Worm (Caenorhabditis elegans): ENCODE data around the gene clec-84.

The clec-84 gene

DNA sequence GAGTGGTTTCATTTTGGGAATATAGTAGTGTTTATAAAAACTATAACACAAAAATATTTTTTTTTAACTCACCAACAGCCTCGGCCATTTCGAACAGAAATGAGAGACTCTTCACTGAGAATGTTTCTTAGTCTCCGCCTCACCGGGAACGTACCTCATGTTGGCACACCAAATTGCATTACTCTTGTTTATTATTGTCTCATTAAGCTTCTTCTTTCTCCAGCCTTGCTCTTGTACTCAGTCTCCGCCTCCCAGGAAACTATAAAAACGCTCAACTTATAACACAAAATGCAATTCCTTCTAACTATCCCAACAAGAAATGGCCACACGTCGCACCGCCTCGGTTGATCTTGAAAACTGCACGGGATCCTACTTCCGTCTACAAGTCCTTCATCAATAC lies 9.7 kb upstream of the clec-84 start, which contains the start of the genes Y54G2A.48 and pudl-1:
TSS of gene Y54G2A.48 (minus strand) at position 101 of the 400 bp plus-strand sequence.
TSS of gene pudl-1 (plus strand) at position 320 of the 400 bp plus-strand sequence.
- TF ChIP-seq hmg-1.1 (GFP tag; IDR thresholded peaks at IDR 0.05) (no peak), mxl-2 (GFP tag; conservative IDR thresholded peaks at IDR 0.05) (no peak), fkh-10 (GFP tag; optimal IDR thresholded peaks at IDR 0.05) (no peak), Y75B8A.6 (GFP tag; IDR thresholded peaks at IDR 0.05) (no peak), Y5F2A.4 (GFP tag; optimal IDR thresholded peaks at IDR 0.05) (no peak), F49E8.2 (tag; optimal IDR thresholded peaks at IDR 0.05; ENCODE audit: borderline replicate concordance) (no peak), fos-1 (tag; optimal IDR thresholded peaks at IDR 0.05) (no peak), snpc-1.2 (GFP tag; IDR thresholded peaks at IDR 0.05) (no peak), mdt-29 (GFP tag; IDR thresholded peaks at IDR 0.05) (no peak), arid-1 (GFP tag; conservative IDR thresholded peaks at IDR 0.05) (no peak), lsy-2 (tag; optimal IDR thresholded peaks at IDR 0.05) (no peak), daf-8 (GFP tag; IDR thresholded peaks at IDR 0.05) (no peak), nhr-6 (tag; optimal IDR thresholded peaks at IDR 0.05) (no peak), egl-27 (tag; optimal IDR thresholded peaks at IDR 0.05) (no peak), unc-130 (GFP tag; optimal IDR thresholded peaks at IDR 0.05) (no peak), tra-1 (GFP tag; IDR thresholded peaks at IDR 0.05) (no peak)

DNA sequence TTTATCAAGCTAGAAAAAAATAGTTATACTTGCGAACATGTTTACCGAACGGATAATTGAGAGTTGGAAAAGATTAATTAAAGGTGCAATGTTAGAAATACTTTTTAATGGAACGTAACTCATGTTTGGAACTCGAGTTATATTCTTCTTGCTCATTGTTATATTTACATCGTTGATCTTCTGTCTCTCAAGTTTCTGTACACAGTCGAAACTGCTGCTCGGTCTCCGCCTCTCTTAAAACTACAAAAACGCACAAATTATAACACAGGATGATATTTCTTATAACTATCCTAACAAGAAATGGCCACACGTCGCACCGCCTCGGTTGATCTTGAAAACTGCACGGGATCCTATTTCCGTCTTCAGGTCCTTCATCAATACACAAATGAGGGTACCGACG lies 7.7 kb upstream of the clec-84 start, which contains the start of gene pudl-2:
TSS of gene pudl-2 (plus strand) at position 301 of the 400 bp plus-strand sequence.
- TF ChIP-seq lin-15B (tag; optimal IDR thresholded peaks at IDR 0.05) (no peak), dmd-9 (GFP tag; IDR thresholded peaks at IDR 0.05) (no peak)

DNA sequence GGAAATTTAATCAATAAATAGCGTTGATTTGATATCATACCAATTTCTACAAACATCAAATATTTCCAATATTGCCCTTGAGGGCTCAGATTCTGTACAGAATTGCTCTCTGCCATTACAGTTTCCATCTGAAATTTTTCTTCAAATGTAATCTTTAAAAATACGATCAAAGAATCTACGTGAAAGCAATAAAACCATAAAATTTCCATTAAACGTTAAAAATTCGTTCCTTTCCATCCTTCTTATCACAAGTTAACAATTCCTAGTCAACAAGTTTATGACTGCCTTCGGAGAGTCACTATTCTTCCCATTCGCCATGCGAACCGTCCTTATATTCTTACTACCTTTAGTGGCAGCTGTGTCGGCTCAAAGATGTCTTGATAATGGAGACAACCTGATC lies 6.9 kb upstream of the clec-84 start, which contains the start of gene clec-82:
TSS of gene clec-82 (plus strand) at position 301 of the 400 bp plus-strand sequence.
- no peak for TF ChIP-seq daf-16 (GFP tag; optimal IDR thresholded peaks at IDR 0.05)
- peak; percentile 27 for TF ChIP-seq daf-16 (tag; optimal IDR thresholded peaks at IDR 0.05)
- no peak for TF ChIP-seq lsy-2 (tag; optimal IDR thresholded peaks at IDR 0.05)

DNA sequence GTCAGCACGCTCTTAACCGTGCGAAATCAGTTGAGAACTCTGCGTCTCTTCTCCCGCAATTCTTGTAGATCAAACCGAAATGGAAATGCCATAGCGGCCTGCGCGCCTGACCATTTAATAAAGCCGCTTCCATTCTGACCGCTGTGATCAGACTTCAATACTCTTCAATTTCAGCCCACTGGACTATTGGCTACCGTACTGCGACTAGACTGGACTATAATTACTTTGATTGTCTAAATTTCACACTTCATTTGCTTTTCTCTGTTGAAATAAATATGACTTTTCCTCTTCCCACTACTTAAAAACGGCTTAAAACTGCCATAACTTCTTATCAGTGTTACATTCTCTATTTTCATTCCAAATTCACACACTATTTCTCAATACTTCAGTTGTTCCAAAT lies 4.0 kb upstream of the clec-84 start, which contains the start of gene Y54G2A.7:
TSS of gene Y54G2A.7 (plus strand) at position 301 of the 400 bp plus-strand sequence.
- TF ChIP-seq Y105C5A.15 (GFP tag; IDR thresholded peaks at IDR 0.05) (no peak), daf-16 (GFP tag; optimal IDR thresholded peaks at IDR 0.05) (no peak), daf-16 (tag; optimal IDR thresholded peaks at IDR 0.05) (peak; percentile 27), F26F4.8 (GFP tag; conservative IDR thresholded peaks at IDR 0.05) (no peak), nhr-28 (tag; optimal IDR thresholded peaks at IDR 0.05) (peak; percentile 65), rbr-2 (tag; optimal IDR thresholded peaks at IDR 0.05) (no peak), madf-9 (GFP tag; conservative IDR thresholded peaks at IDR 0.05) (no peak), R02D3.7 (tag; optimal IDR thresholded peaks at IDR 0.05) (no peak)

DNA sequence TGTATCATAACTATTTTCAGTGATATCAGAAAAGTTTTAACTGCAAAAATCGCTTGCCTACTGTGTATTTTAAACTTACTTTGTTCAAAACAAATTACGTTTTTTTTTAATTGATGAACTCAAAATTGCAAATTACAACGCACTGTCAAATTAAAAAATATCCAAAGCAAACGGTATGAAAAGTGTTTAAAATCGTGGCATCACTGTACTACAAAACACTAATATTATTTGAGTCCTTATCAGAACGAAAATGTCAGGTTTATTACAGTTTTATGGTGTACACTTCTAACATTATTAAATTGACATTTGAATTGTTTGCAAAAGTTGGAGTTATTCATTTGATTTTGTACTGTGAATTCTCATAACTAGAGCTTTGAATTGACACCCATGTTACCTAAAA lies 1.0 kb upstream of the clec-84 start, which contains the start of gene clec-83:
TSS of gene clec-83 (minus strand) at position 213 of the 400 bp plus-strand sequence.
- TF ChIP-seq nhr-48 (tag; optimal IDR thresholded peaks at IDR 0.05) = no peak
- TF ChIP-seq nhr-77 (tag; optimal IDR thresholded peaks at IDR 0.05) = peak; percentile 19
- TF ChIP-seq nhr-28 (tag; optimal IDR thresholded peaks at IDR 0.05) = peak; percentile 82
- peak; percentile 29 for TF ChIP-seq dve-1 (tag; optimal IDR thresholded peaks at IDR 0.05; ENCODE audit: insufficient read depth)
- TF ChIP-seq daf-16 (GFP tag; optimal IDR thresholded peaks at IDR 0.05) = no peak
- peak; percentile 45 for TF ChIP-seq daf-16 (tag; optimal IDR thresholded peaks at IDR 0.05)
- peak; percentile 55 for TF ChIP-seq dmd-6 (GFP tag; IDR thresholded peaks at IDR 0.05)
- TF ChIP-seq pqm-1 (tag; optimal IDR thresholded peaks at IDR 0.05) = peak; percentile 58
- TF ChIP-seq hlh-11 (tag; optimal IDR thresholded peaks at IDR 0.05) = peak; percentile 11
- TF ChIP-seq zfp-2 (tag; optimal IDR thresholded peaks at IDR 0.05) = no peak
- TF ChIP-seq php-3 (GFP tag; IDR thresholded peaks at IDR 0.05) = peak; percentile 37; the same call in 1 of the 2 replicates

All from whole organism, L4 larva.